Worm (Caenorhabditis elegans): ENCODE data around the gene ZK354.9.
"Not testable (repeated sequence)": the region's sequence is repeated elsewhere in the genome, so short reads cannot be mapped to it uniquely, and the experiment has no call there.

ZK354.9 gene

DNA sequence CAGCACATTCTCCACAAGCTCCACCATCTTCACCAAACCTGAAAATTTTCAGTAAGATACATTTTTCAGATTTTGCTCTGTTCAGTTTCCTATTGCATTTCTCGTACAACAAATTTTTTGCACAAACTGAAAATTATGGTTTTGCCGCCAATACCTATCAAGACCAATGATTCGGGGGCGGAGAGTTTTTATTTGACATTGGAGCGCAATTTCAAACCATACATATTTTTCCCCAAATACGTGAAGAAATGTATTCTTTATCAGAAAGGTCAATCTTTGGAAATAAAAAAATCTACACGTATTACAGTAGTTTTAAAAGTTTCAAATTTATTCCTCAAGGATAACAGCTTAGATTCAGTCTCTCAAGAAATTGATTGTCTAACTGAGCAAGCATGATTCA, 41.5 kb downstream of the ZK354.9 start, which contains the start of gene F36H12.5:
Gene F36H12.5, plus strand, starts transcription at position 301 of the 400 bp plus-strand sequence.
- no peak for TF ChIP-seq pros-1 (tag; optimal IDR thresholded peaks at IDR 0.05)
- no peak for TF ChIP-seq dmd-4 (tag; optimal IDR thresholded peaks at IDR 0.05; ENCODE audit: borderline replicate concordance)
- TF ChIP-seq lim-6 (tag; optimal IDR thresholded peaks at IDR 0.05), result no peak
- TF ChIP-seq pat-9 (tag; optimal IDR thresholded peaks at IDR 0.05), result no peak
- no peak for TF ChIP-seq ref-2 (tag; optimal IDR thresholded peaks at IDR 0.05)
- no peak for TF ChIP-seq rnt-1 (tag; optimal IDR thresholded peaks at IDR 0.05)
- TF ChIP-seq ceh-9 (tag; optimal IDR thresholded peaks at IDR 0.05), result no peak
- TF ChIP-seq C08G9.2 (tag; optimal IDR thresholded peaks at IDR 0.05), result no peak
- no peak for TF ChIP-seq ceh-14 (tag; optimal IDR thresholded peaks at IDR 0.05)
- TF ChIP-seq che-1 (tag; optimal IDR thresholded peaks at IDR 0.05), result no peak
- TF ChIP-seq pag-3 (tag; optimal IDR thresholded peaks at IDR 0.05; ENCODE audit: borderline replicate concordance), result no peak
- TF ChIP-seq ceh-22 (tag; optimal IDR thresholded peaks at IDR 0.05), result no peak
- no peak for TF ChIP-seq npax-4 (tag; optimal IDR thresholded peaks at IDR 0.05)
- TF ChIP-seq nhr-11 (tag; optimal IDR thresholded peaks at IDR 0.05), result no peak

DNA sequence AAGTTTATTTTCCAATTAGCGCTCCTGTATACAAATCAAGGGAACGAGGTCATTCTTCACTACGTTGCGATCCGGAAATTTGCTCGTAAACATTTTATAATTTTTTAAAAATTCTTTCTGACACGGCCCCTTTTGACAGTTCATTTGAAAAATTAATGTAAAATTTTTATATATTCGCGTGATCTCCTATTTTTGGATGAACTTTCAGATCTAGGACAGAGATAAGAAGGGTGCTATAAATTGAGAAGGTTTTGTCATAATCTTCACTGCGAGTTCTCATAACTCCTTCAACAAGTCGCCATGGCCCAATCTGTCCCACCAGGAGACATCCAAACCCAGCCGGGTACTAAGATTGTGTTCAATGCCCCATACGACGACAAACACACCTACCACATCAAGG, 47.7 kb downstream of the ZK354.9 start, which contains the start of gene msp-19:
Gene msp-19, plus strand, starts transcription at position 301 of the 400 bp plus-strand sequence.
- not testable (repeated sequence) for TF ChIP-seq tbx-2, hlh-8, C08G9.2 (tag; optimal IDR thresholded peaks at IDR 0.05)

DNA sequence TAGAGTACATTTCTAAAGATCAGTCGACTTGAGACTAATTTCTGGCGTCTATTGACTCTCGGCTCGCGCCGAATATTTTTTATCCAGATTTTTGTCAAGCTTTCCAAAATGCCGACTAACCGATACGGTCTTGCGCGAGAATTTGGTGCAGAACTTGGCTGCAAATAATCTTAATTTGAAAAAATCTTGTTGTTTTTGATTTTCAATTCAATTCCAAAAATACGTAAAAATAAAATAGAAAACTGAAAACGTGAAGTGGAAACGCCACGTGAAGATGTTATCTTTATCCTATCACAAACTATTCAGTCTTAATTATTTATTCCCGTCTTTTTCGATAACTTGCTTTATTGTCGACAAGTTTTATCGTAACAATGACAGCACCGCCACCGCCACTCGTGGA, 49.6 kb downstream of the ZK354.9 start, which contains the start of gene ttbk-2.1:
Gene ttbk-2.1, plus strand, starts transcription at position 301 of the 400 bp plus-strand sequence.
- TF ChIP-seq hlh-30 (tag; optimal IDR thresholded peaks at IDR 0.05; ENCODE audit: insufficient read depth); ceh-18 (tag; optimal IDR thresholded peaks at IDR 0.05); eyg-1 (tag; optimal IDR thresholded peaks at IDR 0.05): not testable (repeated sequence)

DNA sequence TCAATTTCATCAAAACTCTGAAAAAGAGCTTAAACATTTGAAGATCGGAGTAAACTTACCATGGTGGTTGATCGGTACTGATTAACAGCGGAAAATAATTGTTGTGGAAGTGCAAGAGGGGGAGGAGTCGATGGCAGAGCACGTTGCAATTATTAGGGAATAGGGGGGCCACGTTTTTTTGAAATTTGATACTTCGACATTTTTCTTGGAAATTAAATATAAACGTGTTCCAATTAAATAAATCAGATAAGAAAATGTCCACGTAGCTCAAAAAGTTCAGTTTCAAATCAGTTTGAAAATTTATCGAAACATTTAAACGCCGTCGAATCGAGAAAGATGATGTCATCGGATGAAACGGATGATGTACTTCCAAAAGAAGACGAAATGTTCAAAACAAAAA, 51.2 kb downstream of the ZK354.9 start, which contains the start of gene F36H12.9:
Gene F36H12.9, plus strand, starts transcription at position 301 of the 400 bp plus-strand sequence.
- TF ChIP-seq pat-9, C08G9.2, ceh-2 (tag; optimal IDR thresholded peaks at IDR 0.05): not testable (repeated sequence)
